Worm (Caenorhabditis elegans) whole organism, midembryonic: ENCODE measurements around the gene F17H10.2.

Experiments used
- cog-1 ChIP-seq: sonication (generic microtip); optimal IDR thresholded peaks from 2 replicates; lab custom pipeline; 2016; ENCODE audit warnings: missing genetic modification characterization, missing compliant biosample characterization
- flt-1 ChIP-seq: fragments of 200-800 bp; sonication (Bioruptor generic); IDR thresholded peaks from 2 replicates; pipeline ENCODE4 v1.3.6; 2022; ENCODE audit warnings: missing genetic modification characterization, missing compliant biosample characterization
- klf-2 ChIP-seq: fragments of 200-800 bp; sonication (Bioruptor generic); conservative IDR thresholded peaks from 2 replicates; pipeline ENCODE4 v1.3.6; 2022; ENCODE audit warnings: missing genetic modification reagents, missing genetic modification characterization, missing compliant biosample characterization
- ref-1 ChIP-seq: fragments of 200-800 bp; sonication (Bioruptor generic); conservative IDR thresholded peaks from 2 replicates; pipeline ENCODE4 v1.3.6; 2022; ENCODE audit warnings: missing genetic modification reagents, missing genetic modification characterization, missing compliant biosample characterization
- tab-1 ChIP-seq: fragments of 200-800 bp; sonication (Bioruptor generic); IDR thresholded peaks from 2 replicates; pipeline ENCODE4 v1.3.6; 2022; ENCODE audit warnings: missing genetic modification characterization, missing compliant biosample characterization
- ztf-23 ChIP-seq: fragments of 200-800 bp; sonication (Bioruptor generic); IDR thresholded peaks from 2 replicates; pipeline ENCODE4 v1.3.6; 2022; ENCODE audit warnings: missing genetic modification reagents, missing genetic modification characterization, missing compliant biosample characterization
- ztf-29 ChIP-seq: fragments of 200-800 bp; sonication (Bioruptor generic); IDR thresholded peaks from 2 replicates; pipeline ENCODE4 v1.3.6; 2022; ENCODE audit warnings: missing genetic modification reagents, missing genetic modification characterization, missing compliant biosample characterization

DNA sequence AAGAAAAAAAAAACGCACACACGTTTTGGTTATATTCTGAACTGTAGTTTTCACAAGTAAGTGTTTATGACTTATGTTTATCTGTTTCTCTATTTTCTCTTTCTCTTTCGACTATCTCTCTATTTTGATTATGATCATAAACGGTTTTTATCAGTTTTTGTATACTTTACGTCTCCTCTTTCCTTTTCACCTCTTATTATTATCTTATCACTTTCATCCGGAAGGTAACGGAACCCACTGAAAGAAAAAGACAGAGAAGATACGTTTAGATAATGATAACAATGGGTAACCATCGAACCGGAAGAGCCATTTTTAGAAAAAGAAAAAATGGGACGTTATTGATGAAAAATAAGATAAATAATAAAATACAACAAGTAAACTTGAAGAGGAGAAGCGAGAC is 52.1 kb downstream of the F17H10.2 start:
- TF ChIP-seq ztf-23 (GFP tag; lab: Robert Waterston, UW) (no peak), cog-1 (tag; lab: Kevin White, UChicago) (no peak), ref-1 (no peak), klf-2 (GFP tag; lab: Robert Waterston, UW) (no peak), tab-1 (GFP tag; lab: Robert Waterston, UW) (no peak), ztf-29 (no peak), flt-1 (GFP tag; lab: Robert Waterston, UW) (no peak)
